Worm (Caenorhabditis elegans): ENCODE data around the gene srlf-23.
"Not testable (repeated sequence)": the region's sequence is repeated elsewhere in the genome, so short reads cannot be mapped to it uniquely, and the experiment has no call there.

The srlf-23 gene

DNA sequence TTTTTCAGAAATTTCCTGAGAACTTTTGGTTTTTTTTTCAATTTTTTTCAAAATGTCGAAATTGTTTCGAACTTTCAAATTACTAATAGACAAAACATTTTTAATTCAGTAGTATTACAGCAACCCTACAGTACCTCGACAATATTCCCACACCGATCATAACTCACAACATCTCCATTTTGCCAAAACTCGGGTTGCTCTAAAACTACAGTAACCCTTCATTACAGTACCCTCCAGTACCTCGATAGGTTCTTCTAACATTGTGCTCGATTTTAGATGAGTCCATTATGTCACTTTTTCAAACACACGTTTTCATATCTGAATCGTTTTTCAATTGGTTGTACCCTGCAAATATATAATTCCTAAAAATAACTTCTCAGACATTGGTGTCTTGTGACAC, 44.3 kb downstream of the srlf-23 start (continued):
- TF ChIP-seq Y79H2A.3 (GFP tag; conservative IDR thresholded peaks at IDR 0.05) (no peak), cebp-1 (GFP tag; IDR thresholded peaks at IDR 0.05) (no peak), cebp-1 (tag; optimal IDR thresholded peaks at IDR 0.05) (no peak), bed-1 (GFP tag; IDR thresholded peaks at IDR 0.05) (no peak), mes-4 (tag; optimal IDR thresholded peaks at IDR 0.05) (no peak)

DNA sequence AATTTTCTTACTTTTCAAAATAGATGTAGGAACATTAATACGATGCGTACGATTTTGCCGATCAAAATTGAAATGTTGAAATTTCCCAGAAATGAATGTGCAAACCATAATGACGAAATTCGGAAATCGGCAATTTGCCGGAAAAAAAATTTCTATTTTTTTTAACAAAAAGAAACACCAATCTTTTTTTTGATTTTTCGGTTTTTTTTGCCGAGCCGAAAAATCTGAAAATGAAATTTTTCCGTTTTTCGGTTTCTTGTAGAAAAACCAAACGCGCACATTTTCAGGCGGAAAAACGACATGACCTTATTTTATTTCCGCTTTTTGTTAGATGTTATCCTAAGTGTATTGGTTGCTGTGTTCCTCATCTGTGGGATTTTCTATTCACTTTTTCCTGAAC, 45.8 kb downstream of the srlf-23 start, which contains the start of gene srbc-13:
srbc-13 (plus strand) TSS at position 301 of the 400 bp plus-strand sequence.
- TF ChIP-seq aptf-3 (GFP tag; IDR thresholded peaks at IDR 0.05) (no peak), T26A5.8 (tag; optimal IDR thresholded peaks at IDR 0.05) (no peak), let-607 (tag; optimal IDR thresholded peaks at IDR 0.05) (no peak), cebp-2 (GFP tag; IDR thresholded peaks at IDR 0.05) (no peak), lir-1 (GFP tag; conservative IDR thresholded peaks at IDR 0.05) (no peak), lin-40 (tag; optimal IDR thresholded peaks at IDR 0.05) (no peak), F52B5.7 (tag; optimal IDR thresholded peaks at IDR 0.05) (no peak), B0019.2 (GFP tag; conservative IDR thresholded peaks at IDR 0.05) (no peak), snpc-4 (GFP tag; optimal IDR thresholded peaks at IDR 0.05) (no peak), snpc-4 (tag; optimal IDR thresholded peaks at IDR 0.05) (no peak), ztf-28 (GFP tag; IDR thresholded peaks at IDR 0.05) (no peak), akir-1 (GFP tag; optimal IDR thresholded peaks at IDR 0.05) (no peak)

DNA sequence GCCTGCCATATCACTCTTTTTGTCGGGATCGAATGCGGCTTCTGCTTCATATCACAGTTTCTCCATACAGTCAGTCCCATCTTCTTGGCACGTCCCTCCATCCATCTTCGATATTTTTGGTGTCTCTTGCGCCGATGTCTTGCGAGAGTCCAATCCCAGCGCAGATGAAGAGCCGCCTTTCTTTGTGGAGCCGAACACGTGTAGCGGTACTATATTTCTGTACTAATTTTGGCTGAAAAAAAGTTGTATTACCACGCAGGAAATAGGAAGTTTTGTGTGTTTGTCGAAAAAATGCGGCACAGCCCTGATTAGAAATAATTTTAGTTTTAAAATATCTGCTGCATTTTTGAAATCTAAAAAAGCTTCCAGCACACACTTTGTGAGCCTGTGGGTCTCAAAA, 50.2 kb downstream of the srlf-23 start, which contains the start of gene K09C6.8:
K09C6.8 (minus strand) TSS at position 101 of the 400 bp plus-strand sequence.
- not testable (repeated sequence) for TF ChIP-seq gei-17 (GFP tag; optimal IDR thresholded peaks at IDR 0.05); nfyb-1 (GFP tag; IDR thresholded peaks at IDR 0.05); tbp1 (GFP tag; optimal IDR thresholded peaks at IDR 0.05)
